Worm (Caenorhabditis elegans) whole organism, L4/young adult: ENCODE results near the gene ama-1.

Source experiments
- W03F9.2 ChIP-seq: fragments of 150-350 bp; optimal IDR thresholded peaks from 2 replicates; lab custom pipeline; 2014; ENCODE audit warnings: missing biosample characterization, missing genetic modification characterization
- dao-5 ChIP-seq: sonication (generic microtip); optimal IDR thresholded peaks from 2 replicates; lab custom pipeline; 2016; ENCODE audit warnings: missing genotype, missing genetic modification characterization, moderate library complexity, missing compliant biosample characterization
- him-1 ChIP-seq: sonication (generic microtip); optimal IDR thresholded peaks from 2 replicates; lab custom pipeline; 2016; ENCODE audit warnings: missing genotype, missing genetic modification reagents, missing genetic modification characterization, missing compliant biosample characterization

- TF ChIP-seq dao-5 (tag; lab: Kevin White, UChicago): no peak
- no peak for TF ChIP-seq him-1 (tag; lab: Kevin White, UChicago)
- TF ChIP-seq W03F9.2 (tag; lab: Kevin White, UChicago): no peak
Measured at ce11 chrIV:4307227-4307946, 59.5 kb downstream of the ama-1 start, which contains the start of gene set-9.
